Worm (Caenorhabditis elegans) whole organism, mixed stage, embryonic: ENCODE measurements around the gene F44A6.5.

Experiments
- bed-3 ChIP-seq: fragments of 200-800 bp; sonication (Bioruptor generic); optimal IDR thresholded peaks from 3 replicates; lab custom pipeline; 2018; ENCODE audit warnings: mild to moderate bottlenecking, missing genetic modification characterization, moderate library complexity, missing compliant biosample characterization
- blmp-1 ChIP-seq: fragments of 150-350 bp; optimal IDR thresholded peaks from 2 replicates; lab custom pipeline; 2014; ENCODE audit warnings: missing biosample characterization, missing genetic modification characterization
- ceh-39 ChIP-seq: fragments of 150-350 bp; optimal IDR thresholded peaks from 2 replicates; lab custom pipeline; 2014; ENCODE audit warnings: missing biosample characterization, missing genetic modification characterization
- ceh-43 ChIP-seq: fragments of 200-800 bp; sonication (Bioruptor generic); optimal IDR thresholded peaks from 2 replicates; lab custom pipeline; 2018; ENCODE audit warnings: mild to moderate bottlenecking, missing genetic modification characterization, moderate library complexity, missing compliant biosample characterization
- ceh-83 ChIP-seq: fragments of 200-800 bp; sonication (Bioruptor generic); optimal IDR thresholded peaks from 2 replicates; lab custom pipeline; 2018; ENCODE audit warnings: mild to moderate bottlenecking, missing genetic modification characterization, missing compliant biosample characterization
- ces-1 ChIP-seq: fragments of 150-350 bp; optimal IDR thresholded peaks from 2 replicates; lab custom pipeline; 2014; ENCODE audit warnings: missing biosample characterization, missing genetic modification reagents, missing genetic modification characterization
- elt-1 ChIP-seq: sonication (generic microtip); optimal IDR thresholded peaks from 2 replicates; lab custom pipeline; 2017; ENCODE audit warnings: missing genetic modification characterization, mild to moderate bottlenecking, missing compliant biosample characterization, antibody characterized with exemption, moderate library complexity, borderline replicate concordance; ENCODE audit not compliant: insufficient read depth
- ham-2 ChIP-seq: fragments of 200-800 bp; sonication (Bioruptor generic); optimal IDR thresholded peaks from 2 replicates; lab custom pipeline; 2018; ENCODE audit warnings: mild to moderate bottlenecking, missing genetic modification characterization, missing compliant biosample characterization
- hlh-1 ChIP-seq: fragments of 150-350 bp; optimal IDR thresholded peaks from 2 replicates; lab custom pipeline; 2014; ENCODE audit warnings: missing biosample characterization, missing genetic modification reagents, missing genetic modification characterization
- lin-32 ChIP-seq: fragments of 200-800 bp; sonication (Bioruptor generic); optimal IDR thresholded peaks from 2 replicates; lab custom pipeline; 2018; ENCODE audit warnings: mild to moderate bottlenecking, missing genetic modification characterization, missing compliant biosample characterization
- mab-5 ChIP-seq: fragments of 150-350 bp; optimal IDR thresholded peaks from 2 replicates; lab custom pipeline; 2014; ENCODE audit warnings: missing biosample characterization, missing genetic modification characterization
- mep-1 ChIP-seq: fragments of 150-350 bp; optimal IDR thresholded peaks from 2 replicates; lab custom pipeline; 2017; ENCODE audit warnings: missing biosample characterization, missing genetic modification reagents, missing genetic modification characterization, inconsistent platforms
- mls-2 ChIP-seq: sonication (generic microtip); optimal IDR thresholded peaks from 2 replicates; lab custom pipeline; 2016; ENCODE audit warnings: mild to moderate bottlenecking, missing genetic modification characterization, moderate library complexity, missing compliant biosample characterization
- nhr-12 ChIP-seq: fragments of 150-350 bp; optimal IDR thresholded peaks from 2 replicates; lab custom pipeline; 2014; ENCODE audit warnings: missing biosample characterization, missing genetic modification characterization
- nhr-2 ChIP-seq: fragments of 150-350 bp; optimal IDR thresholded peaks from 2 replicates; lab custom pipeline; 2014; ENCODE audit warnings: missing biosample characterization, missing genetic modification characterization
- nhr-76 ChIP-seq: sonication (generic microtip); optimal IDR thresholded peaks from 2 replicates; lab custom pipeline; 2017; ENCODE audit warnings: missing biosample characterization, missing genetic modification characterization
- snpc-4 ChIP-seq: fragments of 150-350 bp; optimal IDR thresholded peaks from 2 replicates; lab custom pipeline; 2014; ENCODE audit warnings: missing biosample characterization, missing genetic modification characterization
- sptf-1 ChIP-seq: sonication (generic microtip); optimal IDR thresholded peaks from 2 replicates; lab custom pipeline; 2017; ENCODE audit warnings: mild to moderate bottlenecking, missing genetic modification characterization, moderate library complexity, missing compliant biosample characterization
- tbx-8 ChIP-seq: fragments of 200-800 bp; sonication (Bioruptor generic); optimal IDR thresholded peaks from 2 replicates; lab custom pipeline; 2018; ENCODE audit warnings: mild to moderate bottlenecking, missing genetic modification characterization, moderate library complexity, missing compliant biosample characterization
- unc-120 ChIP-seq: sonication (generic microtip); optimal IDR thresholded peaks from 2 replicates; lab custom pipeline; 2017; ENCODE audit warnings: missing genetic modification characterization, missing compliant biosample characterization; ENCODE audit not compliant: poor library complexity, severe bottlenecking
- unc-39 ChIP-seq: fragments of 150-350 bp; optimal IDR thresholded peaks from 2 replicates; lab custom pipeline; 2014; ENCODE audit warnings: missing biosample characterization, missing genetic modification characterization
- unc-62 ChIP-seq: fragments of 150-350 bp; optimal IDR thresholded peaks from 2 replicates; lab custom pipeline; 2014; ENCODE audit warnings: missing biosample characterization, missing genetic modification reagents, missing genetic modification characterization
- ztf-11 ChIP-seq: fragments of 150-350 bp; optimal IDR thresholded peaks from 2 replicates; lab custom pipeline; 2014; ENCODE audit warnings: missing biosample characterization, missing genetic modification characterization

The F44A6.5 gene

DNA sequence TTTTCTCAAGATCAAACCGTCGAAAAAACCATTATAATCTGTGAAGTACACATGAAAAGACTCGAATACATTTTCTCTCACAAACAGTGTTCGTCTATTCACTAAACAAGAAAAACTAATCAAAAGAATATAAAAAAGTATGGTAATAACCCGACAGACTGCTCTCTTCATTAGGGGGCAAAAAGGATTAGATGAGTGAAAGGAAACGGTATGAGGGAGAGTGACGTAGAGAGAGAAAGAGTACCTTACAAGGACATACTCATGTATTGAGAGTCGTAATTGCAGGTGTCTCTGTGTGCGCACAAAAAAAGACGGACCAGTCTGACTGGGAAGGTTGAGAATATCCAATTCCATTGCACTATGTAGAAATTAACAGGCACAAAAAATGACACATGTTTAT lies 31.0 kb upstream of the F44A6.5 start:
- TF ChIP-seq ceh-43 (GFP tag; lab: Kevin White, UChicago) (no peak), nhr-2 (peak; percentile 54)

DNA sequence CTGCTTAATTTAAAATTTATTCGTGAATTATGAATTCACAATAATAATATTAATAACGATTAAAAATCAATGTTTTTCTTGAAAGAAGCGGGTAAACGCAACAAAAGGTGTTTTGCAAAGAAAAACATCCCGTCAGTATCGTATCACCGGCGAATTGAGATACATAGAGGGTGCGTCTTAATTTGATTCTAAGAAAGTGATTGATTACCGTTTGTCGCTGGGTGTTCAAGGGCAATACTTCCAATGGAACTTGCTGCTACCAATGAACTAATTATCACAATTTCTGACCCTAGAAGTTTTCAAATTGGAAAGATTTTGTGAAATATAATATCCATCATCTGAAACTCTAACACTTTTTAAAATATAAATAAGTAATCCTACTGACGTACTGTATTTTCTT lies 26.9 kb upstream of the F44A6.5 start:
- no peak for TF ChIP-seq ces-1 (GFP tag; lab: Kevin White, UChicago)
- TF ChIP-seq bed-3 = no peak
- TF ChIP-seq unc-62 (GFP tag; lab: Kevin White, UChicago) = no peak
- no peak for TF ChIP-seq hlh-1 (tag; lab: Kevin White, UChicago)
- no peak for TF ChIP-seq ceh-39 (tag; lab: Kevin White, UChicago)
- TF ChIP-seq snpc-4 = no peak
- no peak for TF ChIP-seq nhr-76
- TF ChIP-seq, all 35 proteins: peak for 0

DNA sequence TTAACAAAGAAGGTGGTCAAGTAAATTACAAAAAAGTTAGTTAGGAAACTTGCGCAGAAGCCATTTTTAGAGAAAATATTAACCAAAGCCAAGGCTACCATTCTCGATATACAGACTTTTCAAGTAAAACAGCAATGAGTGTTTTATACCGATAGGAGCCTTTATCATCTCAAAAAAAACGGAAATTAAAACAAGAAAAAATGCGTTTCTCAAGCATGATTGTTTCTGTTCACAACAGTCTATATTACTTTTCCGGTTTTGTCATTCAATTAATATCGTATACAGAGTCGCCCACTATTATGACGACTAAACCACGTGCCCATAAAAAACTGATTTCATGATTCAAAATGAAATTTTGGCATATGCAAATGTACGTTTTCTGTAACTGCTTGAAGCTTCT lies 22.2 kb upstream of the F44A6.5 start, which contains the start of gene str-74:
str-74 (minus strand) TSS at position 101 of the 400 bp plus-strand sequence.
- TF ChIP-seq unc-120 (no peak), ham-2 (GFP tag; lab: Kevin White, UChicago) (no peak), unc-39 (tag; lab: Kevin White, UChicago) (no peak), ceh-83 (GFP tag; lab: Kevin White, UChicago) (no peak), mep-1 (no peak), sptf-1 (tag; lab: Kevin White, UChicago) (no peak), nhr-76 (no peak), lin-32 (GFP tag; lab: Kevin White, UChicago) (no peak), nhr-12 (tag; lab: Kevin White, UChicago) (no peak), unc-62 (GFP tag; lab: Kevin White, UChicago) (no peak), mls-2 (tag; lab: Kevin White, UChicago) (no peak), mab-5 (tag; lab: Kevin White, UChicago) (no peak), elt-1 (tag; lab: Kevin White, UChicago) (no peak)

DNA sequence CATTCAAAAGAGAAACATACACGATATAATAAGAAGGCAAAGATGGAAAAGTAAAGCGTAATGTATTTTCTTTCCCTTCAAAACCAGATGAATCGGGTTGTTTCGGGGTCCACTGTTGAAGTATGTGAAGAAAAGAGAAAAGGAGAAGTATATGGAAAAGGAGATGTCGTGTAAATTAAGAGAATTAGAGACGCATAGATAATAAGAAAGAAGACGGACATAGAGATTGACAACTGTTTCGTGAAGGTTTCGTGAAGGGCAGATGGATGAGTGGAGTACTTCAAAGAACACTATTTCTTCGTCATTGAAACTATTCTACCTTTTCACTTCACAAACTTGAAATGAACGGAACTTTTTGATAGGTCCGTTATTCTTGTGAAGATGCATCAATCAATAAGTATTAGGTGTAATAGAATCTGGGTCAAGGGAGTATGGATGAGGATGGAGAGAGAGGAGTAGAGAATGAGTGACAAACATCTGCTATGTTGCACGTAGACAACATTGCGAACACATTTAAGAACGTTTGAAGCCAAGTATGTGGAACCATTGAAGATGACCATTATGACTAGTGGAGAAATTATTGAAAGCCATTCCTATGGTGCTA lies 19.5 kb upstream of the F44A6.5 start:
- TF ChIP-seq snpc-4 (no peak), unc-120 (peak; percentile 57), hlh-1 (tag; lab: Kevin White, UChicago) (peak; percentile 64), unc-62 (GFP tag; lab: Kevin White, UChicago) (peak; percentile 84), ceh-83 (GFP tag; lab: Kevin White, UChicago) (no peak), mab-5 (tag; lab: Kevin White, UChicago) (peak; percentile 15)

DNA sequence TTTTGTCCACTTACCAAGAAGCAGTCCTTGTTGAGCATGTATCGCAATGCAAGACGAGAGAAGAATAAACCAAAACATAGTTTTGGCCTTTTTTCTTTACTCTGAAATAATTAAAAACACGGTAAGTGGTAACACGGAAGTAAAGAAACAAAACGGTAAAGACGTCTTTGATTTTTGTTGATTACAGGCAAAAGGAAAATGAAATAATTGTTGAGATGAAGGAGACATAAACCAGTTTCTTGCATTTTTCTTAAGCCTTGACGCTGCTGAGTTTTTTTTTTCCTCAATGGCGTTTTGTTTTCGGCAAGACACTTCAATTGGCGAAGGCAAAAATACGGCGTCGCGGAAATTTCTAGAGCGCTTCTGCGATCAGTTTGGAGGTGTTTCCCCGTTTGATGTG lies 18.1 kb upstream of the F44A6.5 start, which contains the start of gene zipt-13:
zipt-13 (minus strand) TSS at position 101 of the 400 bp plus-strand sequence.
- TF ChIP-seq ceh-39 (tag; lab: Kevin White, UChicago) = no peak

DNA sequence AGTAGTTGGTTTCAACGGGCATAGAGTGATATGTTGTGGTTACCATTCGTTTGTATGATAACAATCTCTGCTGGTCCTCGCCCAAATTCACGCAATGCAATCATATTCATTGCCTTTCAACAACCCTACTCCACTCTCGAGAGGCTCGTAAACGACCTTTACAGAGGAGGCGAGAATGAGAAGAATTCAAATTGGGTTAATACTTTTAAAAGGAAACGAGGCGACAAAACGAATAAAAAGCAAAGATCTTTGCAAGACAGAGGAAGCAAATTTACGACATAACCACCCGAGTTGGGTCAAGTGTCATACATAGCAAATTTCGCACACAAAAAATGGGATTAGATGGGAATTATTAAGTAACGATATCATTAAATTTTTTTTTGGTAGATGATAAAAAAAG lies 13.7 kb upstream of the F44A6.5 start:
- TF ChIP-seq ham-2 (GFP tag; lab: Kevin White, UChicago) (no peak), unc-62 (GFP tag; lab: Kevin White, UChicago) (no peak), ces-1 (GFP tag; lab: Kevin White, UChicago) (peak; percentile 37)

DNA sequence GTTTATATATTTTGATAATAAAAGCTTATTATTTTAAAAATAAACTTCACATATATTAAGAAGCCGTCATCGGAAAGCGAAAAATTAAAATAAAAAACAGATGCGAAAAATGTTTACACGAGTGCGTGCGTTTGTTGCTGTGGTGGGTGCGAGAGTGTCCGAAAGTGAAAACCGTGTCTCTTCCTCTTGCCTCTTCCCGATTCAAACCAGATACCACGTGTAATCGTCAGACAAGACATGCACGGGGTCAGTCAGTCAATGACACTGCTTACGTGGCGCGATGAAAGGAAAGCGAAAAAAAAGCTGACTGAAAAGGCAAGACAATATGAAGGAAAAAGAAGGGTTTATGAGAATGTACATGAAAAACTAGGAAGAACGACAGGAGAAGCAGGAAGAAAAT lies 12.1 kb upstream of the F44A6.5 start:
- peak; percentile 82 for TF ChIP-seq blmp-1 (tag; lab: Kevin White, UChicago)
- TF ChIP-seq sptf-1 (tag; lab: Kevin White, UChicago) = no peak
- no peak for TF ChIP-seq tbx-8
- TF ChIP-seq ztf-11 = no peak
- TF ChIP-seq, all 35 proteins: peak for 1

DNA sequence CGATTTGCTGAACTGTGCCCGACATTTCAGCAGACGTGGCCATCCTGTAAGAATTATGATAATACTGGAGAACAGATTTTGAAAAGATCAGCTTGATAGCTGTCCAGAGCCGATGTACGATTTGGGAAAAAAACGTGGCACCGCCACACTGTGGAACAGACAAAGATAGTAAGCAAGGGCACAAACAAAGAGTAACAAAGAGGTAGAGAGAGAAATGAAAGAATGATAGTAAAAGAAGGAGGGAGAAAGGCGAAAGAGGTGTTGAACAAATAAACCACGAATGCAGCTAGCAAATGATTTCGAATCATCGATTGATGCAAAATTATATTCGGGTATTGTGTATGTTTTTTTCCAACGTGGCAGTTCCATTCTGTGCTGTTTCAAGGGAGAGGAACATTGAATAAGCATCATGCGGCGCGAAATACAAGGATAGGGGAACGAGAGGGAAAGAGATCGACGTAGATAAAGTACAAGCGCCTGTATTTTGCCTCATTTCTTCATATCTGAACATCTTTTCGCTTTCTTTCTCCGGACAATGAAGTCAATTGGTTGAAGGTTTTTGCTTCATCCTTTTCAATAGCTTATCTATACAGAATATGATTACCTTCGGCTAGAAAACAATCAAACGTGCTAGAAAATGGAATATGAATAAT lies 9.5 kb upstream of the F44A6.5 start, which contains the start of gene C14H10.3:
C14H10.3 (minus strand) TSS at position 44 of the 653 bp plus-strand sequence.
- TF ChIP-seq ham-2 (GFP tag; lab: Kevin White, UChicago) (peak; percentile 16), lin-32 (GFP tag; lab: Kevin White, UChicago) (no peak), elt-1 (tag; lab: Kevin White, UChicago) (peak; percentile 62), blmp-1 (tag; lab: Kevin White, UChicago) (no peak), nhr-76 (no peak)
- TF ChIP-seq, all 35 proteins: peak for 2
